Worm (Caenorhabditis elegans) whole organism, mixed stage, embryonic: ENCODE results near the gene Y57E12AL.2.

ENCODE experiments used
- lsy-2 ChIP-seq: fragments of 150-350 bp; optimal IDR thresholded peaks from 2 replicates; lab custom pipeline; 2014; ENCODE audit warnings: missing biosample characterization, missing genetic modification characterization
- nhr-237 ChIP-seq: fragments of 150-350 bp; optimal IDR thresholded peaks from 2 replicates; lab custom pipeline; 2014; ENCODE audit warnings: missing biosample characterization, missing genetic modification characterization
- zip-8 ChIP-seq: fragments of 150-350 bp; optimal IDR thresholded peaks from 2 replicates; lab custom pipeline; 2014; ENCODE audit warnings: missing biosample characterization, missing genetic modification characterization

- TF ChIP-seq nhr-237 (tag; lab: Kevin White, UChicago) (no peak), zip-8 (tag; lab: Kevin White, UChicago) (no peak), lsy-2 (tag; lab: Kevin White, UChicago) (no peak)
These were observed 7.7 kb upstream of the Y57E12AL.2 start for ce11 chrV:7050153-7050552.
